Fruit fly (Drosophila melanogaster) whole organism, embryonic: ENCODE measurements around the gene Snapin.

Experiments
- Antp ChIP-seq: fragments of 200-800 bp; sonication (Bioruptor generic); optimal IDR thresholded peaks from 3 replicates; lab custom pipeline; 2016; ENCODE audit warnings: missing biosample characterization, missing genetic modification characterization
- CG1024 ChIP-seq: fragments of 200-800 bp; sonication (Bioruptor generic); IDR thresholded peaks from 2 replicates; pipeline ENCODE4 v1.3.6; 2022; ENCODE audit warnings: missing biosample characterization, missing genetic modification characterization
- CG10321 ChIP-seq: fragments of 200-800 bp; sonication (Bioruptor generic); IDR thresholded peaks from 2 replicates; pipeline ENCODE4 v1.3.6; 2022; ENCODE audit warnings: missing biosample characterization, missing genetic modification characterization
- CG10366 ChIP-seq: fragments of 200-800 bp; sonication (Bioruptor generic); IDR thresholded peaks from 2 replicates; pipeline ENCODE4 v1.3.6; 2022; ENCODE audit warnings: missing biosample characterization, missing genetic modification characterization
- CG10462 ChIP-seq: fragments of 200-800 bp; sonication (Bioruptor generic); optimal IDR thresholded peaks from 2 replicates; lab custom pipeline; 2016; ENCODE audit warnings: missing biosample characterization, missing genetic modification characterization
- CG12299 ChIP-seq: fragments of 200-800 bp; sonication (Bioruptor generic); optimal IDR thresholded peaks from 2 replicates; lab custom pipeline; 2018; ENCODE audit warnings: missing biosample characterization, mild to moderate bottlenecking, missing genetic modification characterization
- CG12769 ChIP-seq: fragments of 200-800 bp; sonication (Bioruptor generic); optimal IDR thresholded peaks from 2 replicates; lab custom pipeline; 2019; ENCODE audit warnings: missing biosample characterization, mild to moderate bottlenecking, missing genetic modification characterization, moderate library complexity
- CG13296 ChIP-seq: fragments of 200-800 bp; sonication (Bioruptor generic); optimal IDR thresholded peaks from 3 replicates; lab custom pipeline; 2018; ENCODE audit warnings: missing biosample characterization, mild to moderate bottlenecking, missing genetic modification characterization
- CG13894 ChIP-seq: fragments of 200-800 bp; sonication (Bioruptor generic); optimal IDR thresholded peaks from 3 replicates; lab custom pipeline; 2018; ENCODE audit warnings: missing biosample characterization, mild to moderate bottlenecking, missing genetic modification characterization, moderate library complexity
- CG15601 ChIP-seq: fragments of 200-800 bp; sonication (Bioruptor generic); optimal IDR thresholded peaks from 3 replicates; lab custom pipeline; 2019; ENCODE audit warnings: missing biosample characterization, mild to moderate bottlenecking, missing genetic modification characterization, moderate library complexity
- CG15696 ChIP-seq: fragments of 200-800 bp; sonication (Bioruptor generic); optimal IDR thresholded peaks from 2 replicates; lab custom pipeline; 2019; ENCODE audit warnings: missing biosample characterization, mild to moderate bottlenecking, missing genetic modification characterization, moderate library complexity
- CG1647 ChIP-seq: fragments of 200-800 bp; sonication (Bioruptor generic); optimal IDR thresholded peaks from 3 replicates; lab custom pipeline; 2016; ENCODE audit warnings: missing biosample characterization, missing genetic modification characterization
- CG1792 ChIP-seq: fragments of 200-800 bp; sonication (Bioruptor generic); optimal IDR thresholded peaks from 2 replicates; lab custom pipeline; 2016; ENCODE audit warnings: missing biosample characterization, missing genetic modification characterization
- CG3163 ChIP-seq: fragments of 200-800 bp; sonication (Bioruptor generic); optimal IDR thresholded peaks from 3 replicates; lab custom pipeline; 2016; ENCODE audit warnings: missing biosample characterization, missing genetic modification characterization
- CG3281 ChIP-seq: fragments of 200-800 bp; sonication (Bioruptor generic); optimal IDR thresholded peaks from 3 replicates; lab custom pipeline; 2017; ENCODE audit warnings: missing biosample characterization, mild to moderate bottlenecking, missing genetic modification characterization
- CG34224 ChIP-seq: fragments of 200-800 bp; sonication (Bioruptor generic); IDR thresholded peaks from 3 replicates; pipeline ENCODE4 v1.3.6; 2022; ENCODE audit warnings: missing biosample characterization, missing genetic modification characterization; ENCODE audit not compliant: partially characterized antibody
- CG6254 ChIP-seq: fragments of 200-800 bp; sonication (Bioruptor generic); optimal IDR thresholded peaks from 3 replicates; lab custom pipeline; 2017; ENCODE audit warnings: mild to moderate bottlenecking, missing biosample characterization, missing genetic modification reagents, missing genetic modification characterization
- Dek ChIP-seq: fragments of 200-800 bp; sonication (Bioruptor generic); optimal IDR thresholded peaks from 3 replicates; lab custom pipeline; 2019; ENCODE audit warnings: missing biosample characterization, mild to moderate bottlenecking, missing genetic modification characterization, moderate library complexity
- Fer1 ChIP-seq: fragments of 200-800 bp; sonication (Bioruptor generic); optimal IDR thresholded peaks from 2 replicates; lab custom pipeline; 2017; ENCODE audit warnings: missing biosample characterization, mild to moderate bottlenecking, missing genetic modification characterization
- HLHmδ ChIP-seq: fragments of 200-800 bp; sonication (Bioruptor generic); optimal IDR thresholded peaks from 2 replicates; lab custom pipeline; 2018; ENCODE audit warnings: missing biosample characterization, mild to moderate bottlenecking, missing genetic modification characterization, moderate library complexity
- Meics ChIP-seq: fragments of 200-800 bp; sonication (Bioruptor generic); optimal IDR thresholded peaks from 2 replicates; lab custom pipeline; 2017; ENCODE audit warnings: missing biosample characterization, mild to moderate bottlenecking, missing genetic modification characterization
- Mes4 ChIP-seq: fragments of 200-800 bp; sonication (Bioruptor generic); optimal IDR thresholded peaks from 2 replicates; lab custom pipeline; 2016; ENCODE audit warnings: missing biosample characterization, missing genetic modification characterization
- Mrtf ChIP-seq: fragments of 200-800 bp; sonication (Bioruptor generic); IDR thresholded peaks from 3 replicates; pipeline ENCODE4 v1.3.6; 2022; ENCODE audit warnings: missing biosample characterization, missing genetic modification characterization
- Myb ChIP-seq: fragments of 200-800 bp; sonication (Bioruptor generic); optimal IDR thresholded peaks from 2 replicates; lab custom pipeline; 2016; ENCODE audit warnings: missing biosample characterization, missing genetic modification characterization
- NK7.1 ChIP-seq: fragments of 200-800 bp; sonication (Bioruptor generic); optimal IDR thresholded peaks from 3 replicates; lab custom pipeline; 2016; ENCODE audit warnings: missing biosample characterization, missing genetic modification characterization
- Oli ChIP-seq: fragments of 200-800 bp; sonication (Bioruptor generic); optimal IDR thresholded peaks from 2 replicates; lab custom pipeline; 2018; ENCODE audit warnings: missing biosample characterization, mild to moderate bottlenecking, missing genetic modification characterization, moderate library complexity
- Sox102F ChIP-seq: fragments of 200-800 bp; sonication (Bioruptor generic); optimal IDR thresholded peaks from 2 replicates; lab custom pipeline; 2018; ENCODE audit warnings: missing biosample characterization, mild to moderate bottlenecking, missing genetic modification characterization, moderate library complexity
- Vsx1 ChIP-seq: fragments of 200-800 bp; sonication (Bioruptor generic); optimal IDR thresholded peaks from 2 replicates; lab custom pipeline; 2017; ENCODE audit warnings: missing biosample characterization, mild to moderate bottlenecking, missing genetic modification characterization, missing genetic modification reagents
- YL-1 ChIP-seq: fragments of 200-800 bp; sonication (Bioruptor generic); optimal IDR thresholded peaks from 3 replicates; lab custom pipeline; 2017; ENCODE audit warnings: missing biosample characterization, mild to moderate bottlenecking, missing genetic modification characterization
- bowl ChIP-seq: fragments of 200-800 bp; sonication (Bioruptor generic); IDR thresholded peaks from 2 replicates; pipeline ENCODE4 v1.3.6; 2022; ENCODE audit warnings: missing biosample characterization, missing genetic modification characterization
- cato ChIP-seq: fragments of 200-800 bp; sonication (Bioruptor generic); optimal IDR thresholded peaks from 2 replicates; lab custom pipeline; 2016; ENCODE audit warnings: missing biosample characterization, missing genetic modification characterization, borderline replicate concordance
- chn ChIP-seq: fragments of 200-800 bp; sonication (Bioruptor generic); optimal IDR thresholded peaks from 2 replicates; lab custom pipeline; 2016; ENCODE audit warnings: missing biosample characterization, missing genetic modification characterization
- croc ChIP-seq: fragments of 200-800 bp; sonication (Bioruptor generic); conservative IDR thresholded peaks from 3 replicates; pipeline ENCODE4 v1.3.6; 2022; ENCODE audit warnings: missing biosample characterization, missing genetic modification characterization
- cwo ChIP-seq: fragments of 200-800 bp; sonication (Bioruptor generic); optimal IDR thresholded peaks from 3 replicates; lab custom pipeline; 2017; ENCODE audit warnings: missing biosample characterization, missing genetic modification characterization, mild to moderate bottlenecking, moderate library complexity, missing genetic modification reagents
- dimm ChIP-seq: fragments of 200-800 bp; sonication (Bioruptor generic); IDR thresholded peaks from 2 replicates; pipeline ENCODE4 v1.3.6; 2022; ENCODE audit warnings: missing biosample characterization, missing genetic modification characterization
- emc ChIP-seq: fragments of 200-800 bp; sonication (Bioruptor generic); optimal IDR thresholded peaks from 2 replicates; lab custom pipeline; 2016; ENCODE audit warnings: missing biosample characterization, missing genetic modification characterization
- grau ChIP-seq: fragments of 200-800 bp; optimal IDR thresholded peaks from 3 replicates; lab custom pipeline; 2019; ENCODE audit warnings: missing biosample characterization, mild to moderate bottlenecking, missing genetic modification characterization, moderate library complexity
- lab ChIP-seq: fragments of 200-800 bp; sonication (Bioruptor generic); optimal IDR thresholded peaks from 3 replicates; lab custom pipeline; 2017; ENCODE audit warnings: missing biosample characterization, missing genetic modification characterization, mild to moderate bottlenecking, moderate library complexity, missing genetic modification reagents
- mirr ChIP-seq: fragments of 200-800 bp; sonication (Bioruptor generic); optimal IDR thresholded peaks from 3 replicates; lab custom pipeline; 2018; ENCODE audit warnings: missing biosample characterization, mild to moderate bottlenecking, missing genetic modification characterization
- nom ChIP-seq: fragments of 200-800 bp; sonication (Bioruptor generic); optimal IDR thresholded peaks from 2 replicates; lab custom pipeline; 2017; ENCODE audit warnings: missing biosample characterization, missing genetic modification characterization, mild to moderate bottlenecking, moderate library complexity, missing genetic modification reagents
- org-1 ChIP-seq: fragments of 200-800 bp; sonication (Bioruptor generic); optimal IDR thresholded peaks from 2 replicates; lab custom pipeline; 2017; ENCODE audit warnings: missing biosample characterization, missing genetic modification characterization
- pzg ChIP-seq: fragments of 200-800 bp; sonication (Bioruptor generic); optimal IDR thresholded peaks from 3 replicates; lab custom pipeline; 2018; ENCODE audit warnings: missing biosample characterization, mild to moderate bottlenecking, missing genetic modification characterization, moderate library complexity
- sqz ChIP-seq: fragments of 200-800 bp; sonication (Bioruptor generic); optimal IDR thresholded peaks from 3 replicates; lab custom pipeline; 2018; ENCODE audit warnings: missing biosample characterization, mild to moderate bottlenecking, missing genetic modification characterization
- stwl ChIP-seq: fragments of 200-800 bp; sonication (Bioruptor generic); optimal IDR thresholded peaks from 3 replicates; lab custom pipeline; 2018; ENCODE audit warnings: missing biosample characterization, mild to moderate bottlenecking, missing genetic modification characterization, moderate library complexity
- tup ChIP-seq: fragments of 200-800 bp; sonication (Bioruptor generic); optimal IDR thresholded peaks from 2 replicates; lab custom pipeline; 2016; ENCODE audit warnings: missing biosample characterization, mild to moderate bottlenecking, missing genetic modification characterization, moderate library complexity
- wor ChIP-seq: fragments of 200-800 bp; sonication (Bioruptor generic); IDR thresholded peaks from 2 replicates; pipeline ENCODE4 v1.3.6; 2022; ENCODE audit warnings: missing biosample characterization, missing genetic modification characterization
- yki ChIP-seq: fragments of >200 bp; optimal IDR thresholded peaks from 3 replicates; lab custom pipeline; 2018
- zen ChIP-seq: fragments of 200-800 bp; sonication (Bioruptor generic); optimal IDR thresholded peaks from 3 replicates; lab custom pipeline; 2018; ENCODE audit warnings: missing biosample characterization, mild to moderate bottlenecking, missing genetic modification characterization, moderate library complexity
- zfh2 ChIP-seq: fragments of 200-800 bp; sonication (Bioruptor generic); optimal IDR thresholded peaks from 2 replicates; lab custom pipeline; 2016; ENCODE audit warnings: missing biosample characterization, missing genetic modification characterization

The Snapin gene

dm6 chr2L:2750337-2751084 lies 9.0 kb downstream of the Snapin start (continued):
- TF ChIP-seq stwl (tag; lab: Kevin White, UChicago) (peak; percentile 28), NK7.1 (GFP tag; lab: Kevin White, UChicago) (peak; percentile 73), CG10366 (GFP tag; lab: Robert Waterston, UW) (no peak), Meics (GFP tag; lab: Kevin White, UChicago) (peak; percentile 88), cwo (peak; percentile 88), CG10462 (GFP tag; lab: Kevin White, UChicago) (peak; percentile 48), bowl (GFP tag; lab: Robert Waterston, UW) (no peak), HLHmδ (GFP tag; lab: Kevin White, UChicago) (no peak), grau (tag; lab: Kevin White, UChicago) (peak; percentile 86), CG13296 (GFP tag; lab: Kevin White, UChicago) (peak; percentile 86), YL-1 (GFP tag; lab: Kevin White, UChicago) (peak; percentile 51), Antp (GFP tag; lab: Kevin White, UChicago) (peak; percentile 87), CG1792 (peak; percentile 75), Dek (tag; lab: Kevin White, UChicago) (peak; percentile 88), Fer1 (peak; percentile 86), CG12299 (tag; lab: Kevin White, UChicago) (no peak), dimm (no peak), croc (GFP tag; lab: Robert Waterston, UW) (peak; percentile 42; the same call in 2 of the 3 replicates), Myb (GFP tag; lab: Kevin White, UChicago) (peak; percentile 64), lab (GFP tag; lab: Kevin White, UChicago) (peak; percentile 95), chn (GFP tag; lab: Kevin White, UChicago) (peak; percentile 69), CG6254 (peak; percentile 20), CG15601 (tag; lab: Kevin White, UChicago) (peak; percentile 68), CG1647 (GFP tag; lab: Kevin White, UChicago) (peak; percentile 77), Vsx1 (GFP tag; lab: Kevin White, UChicago) (peak; percentile 58), yki (lab: Kevin White, UChicago) (no peak), cato (GFP tag; lab: Kevin White, UChicago) (no peak), nom (peak; percentile 2), mirr (GFP tag; lab: Kevin White, UChicago) (peak; percentile 87), zen (peak; percentile 75), tup (GFP tag; lab: Kevin White, UChicago) (peak; percentile 70), CG10321 (GFP tag; lab: Robert Waterston, UW) (no peak), sqz (GFP tag; lab: Kevin White, UChicago) (peak; percentile 18), CG15696 (peak; percentile 51), CG12769 (tag; lab: Kevin White, UChicago) (peak; percentile 92), CG3281 (GFP tag; lab: Kevin White, UChicago) (peak; percentile 85), Sox102F (GFP tag; lab: Kevin White, UChicago) (peak; percentile 52), org-1 (GFP tag; lab: Kevin White, UChicago) (peak; percentile 87), Mrtf (GFP tag; lab: Robert Waterston, UW) (no peak), CG13894 (tag; lab: Kevin White, UChicago) (peak; percentile 93), emc (GFP tag; lab: Kevin White, UChicago) (peak; percentile 62), CG3163 (GFP tag; lab: Kevin White, UChicago) (peak; percentile 55), Mes4 (peak; percentile 74), CG1024 (GFP tag; lab: Robert Waterston, UW) (no peak), zfh2 (GFP tag; lab: Kevin White, UChicago) (peak; percentile 79), wor (no peak), pzg (GFP tag; lab: Kevin White, UChicago) (peak; percentile 22), Oli (peak; percentile 78), CG34224 (no peak)
